Fruit fly (Drosophila melanogaster) whole organism, embryonic: ENCODE measurements around the gene Arp1.

Experiments
- Bgb ChIP-seq: fragments of 200-800 bp; sonication (Bioruptor generic); IDR thresholded peaks from 2 replicates; pipeline ENCODE4 v1.3.6; 2022; ENCODE audit warnings: missing biosample characterization, missing genetic modification characterization; ENCODE audit not compliant: partially characterized antibody
- CG10431 ChIP-seq: fragments of 200-800 bp; sonication (Bioruptor generic); optimal IDR thresholded peaks from 3 replicates; lab custom pipeline; 2018; ENCODE audit warnings: missing biosample characterization, mild to moderate bottlenecking, missing genetic modification characterization
- CG10462 ChIP-seq: fragments of 200-800 bp; sonication (Bioruptor generic); optimal IDR thresholded peaks from 2 replicates; lab custom pipeline; 2016; ENCODE audit warnings: missing biosample characterization, missing genetic modification characterization
- CG10654 ChIP-seq: fragments of 200-800 bp; sonication (Bioruptor generic); optimal IDR thresholded peaks from 2 replicates; lab custom pipeline; 2016; ENCODE audit warnings: missing biosample characterization, missing genetic modification characterization
- CG11504 ChIP-seq: fragments of 200-800 bp; sonication (Bioruptor generic); optimal IDR thresholded peaks from 3 replicates; lab custom pipeline; 2019; ENCODE audit warnings: missing biosample characterization, mild to moderate bottlenecking, missing genetic modification characterization, moderate library complexity
- CG1233 ChIP-seq: fragments of 200-800 bp; sonication (Bioruptor generic); optimal IDR thresholded peaks from 4 replicates; lab custom pipeline; 2018; ENCODE audit warnings: missing biosample characterization, mild to moderate bottlenecking, missing genetic modification characterization
- CG15514 ChIP-seq: fragments of 200-800 bp; sonication (Bioruptor generic); optimal IDR thresholded peaks from 3 replicates; lab custom pipeline; 2017; ENCODE audit warnings: missing biosample characterization, missing genetic modification characterization, mild to moderate bottlenecking, moderate library complexity, missing genetic modification reagents
- CG2199 ChIP-seq: fragments of 200-800 bp; sonication (Bioruptor generic); IDR thresholded peaks from 3 replicates; pipeline ENCODE4 v1.3.6; 2022; ENCODE audit warnings: missing biosample characterization, missing genetic modification characterization
- CG2875 ChIP-seq: fragments of 200-800 bp; sonication (Bioruptor generic); optimal IDR thresholded peaks from 2 replicates; lab custom pipeline; 2017; ENCODE audit warnings: missing biosample characterization, mild to moderate bottlenecking, missing genetic modification characterization, missing genetic modification reagents
- CG31441 ChIP-seq: fragments of 200-800 bp; sonication (Bioruptor generic); IDR thresholded peaks from 2 replicates; pipeline ENCODE4 v1.3.6; 2022; ENCODE audit warnings: missing biosample characterization, missing genetic modification characterization
- CG3847 ChIP-seq: fragments of 200-800 bp; sonication (Bioruptor generic); IDR thresholded peaks from 2 replicates; pipeline ENCODE4 v1.3.6; 2022; ENCODE audit warnings: missing biosample characterization, missing genetic modification characterization
- CG4730 ChIP-seq: fragments of 200-800 bp; sonication (Bioruptor generic); IDR thresholded peaks from 2 replicates; pipeline ENCODE4 v1.3.6; 2022; ENCODE audit warnings: missing biosample characterization, missing genetic modification characterization
- CG6254 ChIP-seq: fragments of 200-800 bp; sonication (Bioruptor generic); optimal IDR thresholded peaks from 3 replicates; lab custom pipeline; 2017; ENCODE audit warnings: mild to moderate bottlenecking, missing biosample characterization, missing genetic modification reagents, missing genetic modification characterization
- CG8478 ChIP-seq: fragments of >200 bp; optimal IDR thresholded peaks from 2 replicates; lab custom pipeline; 2018
- CG8765 ChIP-seq: fragments of 200-800 bp; sonication (Bioruptor generic); IDR thresholded peaks from 2 replicates; pipeline ENCODE4 v1.3.6; 2022; ENCODE audit warnings: missing biosample characterization, missing genetic modification characterization
- CG9876 ChIP-seq: fragments of 200-800 bp; sonication (Bioruptor generic); optimal IDR thresholded peaks from 2 replicates; lab custom pipeline; 2016; ENCODE audit warnings: missing biosample characterization, missing genetic modification characterization
- Deaf1 ChIP-seq: fragments of 200-800 bp; optimal IDR thresholded peaks from 3 replicates; lab custom pipeline; 2019; ENCODE audit warnings: missing biosample characterization, mild to moderate bottlenecking, missing genetic modification characterization, moderate library complexity
- Doc2 ChIP-seq: fragments of 200-800 bp; sonication (Bioruptor generic); IDR thresholded peaks from 2 replicates; pipeline ENCODE4 v1.3.6; 2022; ENCODE audit warnings: missing biosample characterization, missing genetic modification characterization
- HmgD ChIP-seq: fragments of 200-800 bp; sonication (Bioruptor generic); optimal IDR thresholded peaks from 3 replicates; lab custom pipeline; 2016; ENCODE audit warnings: missing biosample characterization, missing genetic modification characterization
- Hmr ChIP-seq: fragments of 200-800 bp; sonication (Bioruptor generic); optimal IDR thresholded peaks from 3 replicates; lab custom pipeline; 2017; ENCODE audit warnings: mild to moderate bottlenecking, missing biosample characterization, missing genetic modification reagents, missing genetic modification characterization
- Lhr ChIP-seq: fragments of 200-800 bp; sonication (Bioruptor generic); optimal IDR thresholded peaks from 3 replicates; lab custom pipeline; 2017; ENCODE audit warnings: mild to moderate bottlenecking, missing biosample characterization, missing genetic modification reagents, missing genetic modification characterization
- Med ChIP-seq: fragments of 200-800 bp; sonication (Bioruptor generic); peaks from one replicate; lab custom pipeline; 2016; ENCODE audit warnings: missing biosample characterization, missing genetic modification characterization, mild to moderate bottlenecking, inconsistent platforms, moderate library complexity
- Opbp ChIP-seq: fragments of 200-800 bp; sonication (Bioruptor generic); IDR thresholded peaks from 3 replicates; pipeline ENCODE4 v1.3.6; 2022; ENCODE audit warnings: missing biosample characterization, missing genetic modification characterization; ENCODE audit not compliant: partially characterized antibody
- Pdp1 ChIP-seq, 2 experiments: fragments of 200-800 bp; sonication (Bioruptor generic); optimal IDR thresholded peaks; 3 replicates each; lab custom pipeline; 2016; ENCODE audit warnings: missing biosample characterization in 2 of 2, missing genetic modification characterization in 2 of 2, mild to moderate bottlenecking in 1 of 2, moderate library complexity in 1 of 2
- Sox102F ChIP-seq: fragments of 200-800 bp; sonication (Bioruptor generic); optimal IDR thresholded peaks from 2 replicates; lab custom pipeline; 2018; ENCODE audit warnings: missing biosample characterization, mild to moderate bottlenecking, missing genetic modification characterization, moderate library complexity
- ab ChIP-seq: fragments of 200-800 bp; sonication (Bioruptor generic); optimal IDR thresholded peaks from 2 replicates; lab custom pipeline; 2016; ENCODE audit warnings: missing biosample characterization, missing genetic modification characterization
- amos ChIP-seq: fragments of 200-800 bp; sonication (Bioruptor generic); IDR thresholded peaks from 2 replicates; pipeline ENCODE4 v1.3.6; 2022; ENCODE audit warnings: missing biosample characterization, missing genetic modification characterization; ENCODE audit not compliant: partially characterized antibody
- ato ChIP-seq: fragments of 200-800 bp; sonication (Bioruptor generic); IDR thresholded peaks from 2 replicates; pipeline ENCODE4 v1.3.6; 2022; ENCODE audit warnings: missing biosample characterization, missing genetic modification characterization; ENCODE audit not compliant: partially characterized antibody
- bbx ChIP-seq: fragments of 200-800 bp; sonication (Bioruptor generic); IDR thresholded peaks from 2 replicates; pipeline ENCODE4 v1.3.6; 2022; ENCODE audit warnings: missing biosample characterization, missing genetic modification characterization; ENCODE audit not compliant: partially characterized antibody
- cas ChIP-seq: fragments of 200-800 bp; sonication (Bioruptor generic); IDR thresholded peaks from 2 replicates; pipeline ENCODE4 v1.3.6; 2022; ENCODE audit warnings: missing biosample characterization, missing genetic modification characterization
- chif ChIP-seq, 2 experiments: fragments of 200-800 bp; sonication (Bioruptor generic); optimal IDR thresholded peaks; 3 replicates each; lab custom pipeline; 2016; ENCODE audit warnings: missing biosample characterization in 2 of 2, missing genetic modification characterization in 2 of 2
- chn ChIP-seq: fragments of 200-800 bp; sonication (Bioruptor generic); optimal IDR thresholded peaks from 2 replicates; lab custom pipeline; 2016; ENCODE audit warnings: missing biosample characterization, missing genetic modification characterization
- emc ChIP-seq: fragments of 200-800 bp; sonication (Bioruptor generic); optimal IDR thresholded peaks from 2 replicates; lab custom pipeline; 2016; ENCODE audit warnings: missing biosample characterization, missing genetic modification characterization
- fd102C ChIP-seq: fragments of 200-800 bp; sonication (Bioruptor generic); optimal IDR thresholded peaks from 2 replicates; lab custom pipeline; 2018; ENCODE audit warnings: missing biosample characterization, mild to moderate bottlenecking, missing genetic modification characterization, moderate library complexity
- fd3F ChIP-seq: fragments of 200-800 bp; sonication (Bioruptor generic); optimal IDR thresholded peaks from 2 replicates; lab custom pipeline; 2018; ENCODE audit warnings: missing biosample characterization, mild to moderate bottlenecking, missing genetic modification characterization, moderate library complexity
- grau ChIP-seq: fragments of 200-800 bp; optimal IDR thresholded peaks from 3 replicates; lab custom pipeline; 2019; ENCODE audit warnings: missing biosample characterization, mild to moderate bottlenecking, missing genetic modification characterization, moderate library complexity
- insv ChIP-seq, 2 experiments: fragments of 200-800 bp; sonication (Bioruptor generic); optimal IDR thresholded peaks; 3 replicates each; lab custom pipeline; 2016 to 2018; ENCODE audit warnings: missing biosample characterization in 2 of 2, missing genetic modification characterization in 2 of 2
- lola ChIP-seq, 3 experiments: fragments of >200 bp in 2 of 3; fragments of 200-800 bp in 1 of 3; sonication (Bioruptor generic) in 1 of 3; optimal IDR thresholded peaks; 2 replicates each; lab custom pipeline; 2017 to 2019; ENCODE audit warnings: missing biosample characterization in 3 of 3, missing genetic modification characterization in 3 of 3, mild to moderate bottlenecking in 1 of 3, moderate library complexity in 1 of 3
- mam ChIP-seq: fragments of 200-800 bp; sonication (Bioruptor generic); optimal IDR thresholded peaks from 3 replicates; lab custom pipeline; 2016; ENCODE audit warnings: missing biosample characterization, missing genetic modification characterization
- pita ChIP-seq: fragments of 200-800 bp; sonication (Bioruptor generic); optimal IDR thresholded peaks from 2 replicates; lab custom pipeline; 2017; ENCODE audit warnings: missing biosample characterization, mild to moderate bottlenecking, missing genetic modification characterization
- sisA ChIP-seq: fragments of 200-800 bp; sonication (Bioruptor generic); IDR thresholded peaks from 2 replicates; pipeline ENCODE4 v1.3.6; 2022; ENCODE audit warnings: missing biosample characterization, missing genetic modification characterization
- sna ChIP-seq: fragments of 200-800 bp; sonication (Bioruptor generic); IDR thresholded peaks from 2 replicates; pipeline ENCODE4 v1.3.6; 2022; ENCODE audit warnings: missing biosample characterization, missing genetic modification characterization; ENCODE audit not compliant: partially characterized antibody
- tin ChIP-seq: fragments of 200-800 bp; sonication (Bioruptor generic); optimal IDR thresholded peaks from 3 replicates; lab custom pipeline; 2016; ENCODE audit warnings: missing biosample characterization, missing genetic modification characterization
- ttk ChIP-seq: fragments of 200-800 bp; sonication (Bioruptor generic); IDR thresholded peaks from 2 replicates; pipeline ENCODE4 v2.1.2; 2022; ENCODE audit warnings: missing biosample characterization, missing genetic modification characterization
- vnd ChIP-seq: fragments of 200-800 bp; sonication (Bioruptor generic); IDR thresholded peaks from 3 replicates; pipeline ENCODE4 v1.3.6; 2022; ENCODE audit warnings: missing biosample characterization, missing genetic modification characterization; ENCODE audit not compliant: partially characterized antibody
- wor ChIP-seq: fragments of 200-800 bp; sonication (Bioruptor generic); IDR thresholded peaks from 2 replicates; pipeline ENCODE4 v1.3.6; 2022; ENCODE audit warnings: missing biosample characterization, missing genetic modification characterization
- zen2 ChIP-seq: fragments of 200-800 bp; sonication (Bioruptor generic); IDR thresholded peaks from 3 replicates; pipeline ENCODE4 v1.3.6; 2022; ENCODE audit warnings: missing biosample characterization, missing genetic modification characterization; ENCODE audit not compliant: partially characterized antibody

The Arp1 gene

DNA sequence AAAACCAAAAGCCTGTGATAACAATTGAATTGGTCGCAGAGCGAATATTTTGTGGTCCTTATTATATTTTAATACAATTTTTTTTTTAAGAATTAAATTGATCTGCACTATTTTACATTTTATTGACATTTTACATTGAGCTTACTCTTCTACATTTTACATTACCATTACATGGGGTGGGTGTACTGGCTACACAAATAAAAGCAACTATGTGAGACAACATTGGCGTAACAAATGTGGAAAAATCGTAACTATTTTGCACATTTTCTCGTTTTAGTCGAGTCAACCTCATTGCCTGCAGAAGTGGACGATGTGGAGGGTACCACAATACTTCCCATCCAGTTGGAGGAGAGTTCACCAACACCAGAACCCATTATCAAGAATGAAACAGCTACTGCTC, 41.0 kb upstream of the Arp1 start (continued):
- peak; percentile 50; the same call in 2 of the 3 replicates for TF ChIP-seq vnd (GFP tag; lab: Robert Waterston, UW)
- peak in 1 of 2 experiments; percentile 10 for TF ChIP-seq chif (GFP tag; optimal IDR thresholded peaks at IDR 0.05; lab: Kevin White, UChicago)
- no peak for TF ChIP-seq CG8765
- no peak for TF ChIP-seq chn
- 0 out of 2 replicates have a peak, but pooled peaks have one; percentile 19 for TF ChIP-seq CG3847
- peak; percentile 8 for TF ChIP-seq Lhr (GFP tag; lab: Kevin White, UChicago)
- peak; percentile 73 for TF ChIP-seq Bgb (GFP tag; lab: Robert Waterston, UW)
- TF ChIP-seq CG15514 (GFP tag; lab: Kevin White, UChicago): no peak
- TF ChIP-seq Opbp (GFP tag; lab: Robert Waterston, UW): peak; percentile 49; the same call in 2 of the 3 replicates
- peak; percentile 1 for TF ChIP-seq CG11504 (tag; lab: Kevin White, UChicago)
- TF ChIP-seq CG6254 (GFP tag; lab: Kevin White, UChicago): no peak
- TF ChIP-seq bbx (GFP tag; lab: Robert Waterston, UW): 0 out of 2 replicates have a peak, but pooled peaks have one; percentile 10
- no peak for TF ChIP-seq CG1233 (GFP tag; lab: Kevin White, UChicago)
- no peak for TF ChIP-seq CG8478
- TF ChIP-seq sisA (GFP tag; lab: Robert Waterston, UW): no peak
- peak; percentile 71 for TF ChIP-seq pita (GFP tag; lab: Kevin White, UChicago)
- peak; percentile 24 for TF ChIP-seq HmgD (GFP tag; lab: Kevin White, UChicago)
- no peak for TF ChIP-seq wor (GFP tag; lab: Robert Waterston, UW)
- peak; percentile 18 for TF ChIP-seq Hmr (GFP tag; lab: Kevin White, UChicago)
- TF ChIP-seq Deaf1: no peak
- no peak for TF ChIP-seq ab
- TF ChIP-seq amos (GFP tag; lab: Robert Waterston, UW): peak; percentile 71
- no peak for TF ChIP-seq Doc2 (GFP tag; lab: Robert Waterston, UW)
- no peak for TF ChIP-seq grau (tag; lab: Kevin White, UChicago)
- peak in 1 of 2 experiments; percentile 13 for TF ChIP-seq Pdp1 (GFP tag; optimal IDR thresholded peaks at IDR 0.05; lab: Kevin White, UChicago)
- no peak for TF ChIP-seq fd3F
- no peak for TF ChIP-seq cas (GFP tag; lab: Robert Waterston, UW)

DNA sequence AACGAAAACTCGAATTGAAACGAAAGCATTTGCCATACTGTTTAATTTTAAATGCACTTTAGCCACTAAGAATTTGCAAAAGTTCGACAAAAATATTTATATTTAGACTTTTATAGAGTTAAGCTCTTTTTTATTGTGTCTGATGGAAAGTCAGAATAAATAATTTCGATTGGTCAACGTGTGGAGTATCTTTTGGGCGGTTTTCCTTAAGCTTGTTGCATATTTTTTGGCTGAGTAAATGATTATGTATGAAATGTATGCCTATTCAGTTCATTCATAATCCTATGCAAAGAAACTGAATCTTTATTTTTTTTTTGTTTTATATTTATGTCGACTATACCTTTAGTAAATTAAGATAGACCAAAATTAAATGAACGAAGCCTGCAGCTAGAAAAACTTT, 38.8 kb upstream of the Arp1 start:
- TF ChIP-seq Med (GFP tag; lab: Kevin White, UChicago) (peak; percentile 11), lola (GFP tag; optimal IDR thresholded peaks at IDR 0.05; lab: Kevin White, UChicago) (peak in 1 of 3 experiments; percentile 15), CG2199 (GFP tag; lab: Robert Waterston, UW) (peak; percentile 93), ttk (GFP tag; lab: Robert Waterston, UW) (no peak)

DNA sequence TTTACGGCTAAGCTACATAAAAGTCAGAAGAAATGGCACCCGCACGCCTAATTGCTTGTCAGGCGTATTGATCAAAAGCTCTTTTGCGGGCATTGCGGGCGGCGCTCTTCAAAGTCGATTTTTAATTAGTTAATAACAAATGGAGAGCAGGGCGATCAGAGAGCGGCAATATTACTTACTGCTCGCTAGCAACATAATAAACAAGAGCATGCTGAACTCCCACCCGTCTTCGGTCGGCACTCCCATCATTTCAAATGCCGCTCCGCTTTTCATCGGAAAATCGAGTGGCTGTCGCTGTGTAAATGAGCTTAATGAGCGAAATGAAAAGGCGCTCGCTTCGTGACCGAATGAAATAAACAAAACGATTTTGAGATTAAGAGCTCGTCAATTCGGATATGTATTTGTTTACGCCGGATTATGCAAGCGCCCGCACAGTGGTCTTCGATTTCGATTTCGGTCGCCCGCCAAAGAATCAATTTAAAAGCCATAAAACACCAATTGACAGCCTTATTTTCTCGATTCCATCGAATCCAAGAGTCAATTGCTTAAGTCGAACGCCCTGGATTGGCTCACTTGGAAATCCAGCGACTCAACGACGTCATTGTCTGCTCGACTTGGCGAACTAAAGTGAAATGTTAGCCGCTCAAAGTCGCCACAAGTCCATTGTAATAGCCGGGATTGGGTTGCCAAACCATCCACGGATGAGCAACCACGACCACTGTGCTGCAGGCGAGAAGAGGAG, 37.9 kb upstream of the Arp1 start:
- TF ChIP-seq CG10654 (peak; percentile 81), CG4730 (GFP tag; lab: Robert Waterston, UW) (peak; percentile 73), mam (peak; percentile 80), CG2875 (GFP tag; lab: Kevin White, UChicago) (peak; percentile 70), CG9876 (GFP tag; lab: Kevin White, UChicago) (peak; percentile 59), CG10462 (GFP tag; lab: Kevin White, UChicago) (peak; percentile 61), ato (GFP tag; lab: Robert Waterston, UW) (0 out of 2 replicates have a peak, but pooled peaks have one; percentile 13), emc (GFP tag; lab: Kevin White, UChicago) (peak; percentile 52), tin (peak; percentile 74), CG10431 (no peak), insv (GFP tag; optimal IDR thresholded peaks at IDR 0.05; lab: Kevin White, UChicago) (no peak), zen2 (GFP tag; lab: Robert Waterston, UW) (no peak), sna (GFP tag; lab: Robert Waterston, UW) (0 out of 2 replicates have a peak, but pooled peaks have one; percentile 41), Sox102F (GFP tag; lab: Kevin White, UChicago) (peak; percentile 95), fd102C (no peak), CG31441 (GFP tag; lab: Robert Waterston, UW) (peak; percentile 91)
